Worm (Caenorhabditis elegans) whole organism, L1 larva: ENCODE results near the gene Y54E2A.4.

Experiments used
- alr-1 ChIP-seq: fragments of 200-800 bp; sonication (Bioruptor generic); optimal IDR thresholded peaks from 2 replicates; lab custom pipeline; 2018; ENCODE audit warnings: borderline replicate concordance, mild to moderate bottlenecking, missing genetic modification characterization, missing compliant biosample characterization
- aly-2 ChIP-seq: fragments of 150-350 bp; optimal IDR thresholded peaks from 2 replicates; lab custom pipeline; 2014; ENCODE audit warnings: missing biosample characterization, missing genetic modification characterization
- blmp-1 ChIP-seq: fragments of 150-350 bp; optimal IDR thresholded peaks from 2 replicates; lab custom pipeline; 2014; ENCODE audit warnings: missing biosample characterization, missing genetic modification characterization
- ceh-8 ChIP-seq: fragments of 200-800 bp; sonication (Bioruptor generic); optimal IDR thresholded peaks from 2 replicates; lab custom pipeline; 2018; ENCODE audit warnings: mild to moderate bottlenecking, missing genetic modification characterization, moderate library complexity, missing compliant biosample characterization
- ceh-90 ChIP-seq: sonication (generic microtip); optimal IDR thresholded peaks from 2 replicates; lab custom pipeline; 2016; ENCODE audit warnings: missing genetic modification characterization, missing compliant biosample characterization
- dpl-1 ChIP-seq, 3 experiments: fragments of 150-350 bp in 2 of 3; sonication (generic microtip) in 1 of 3; optimal IDR thresholded peaks; 2 replicates each; lab custom pipeline; 2014 to 2017; ENCODE audit warnings: missing biosample characterization in 3 of 3, missing genetic modification characterization in 3 of 3, missing genetic modification reagents in 3 of 3
- efl-1 ChIP-seq, 4 experiments: fragments of 150-350 bp; optimal IDR thresholded peaks in 3 of 4; peaks in 1 of 4; 1 replicate in 1 of 4; 2 replicates in 3 of 4; lab custom pipeline; 2014; ENCODE audit warnings: missing biosample characterization in 2 of 4, missing genetic modification characterization in 2 of 4, missing genetic modification reagents in 2 of 4
- egl-27 ChIP-seq, 2 experiments: fragments of 150-350 bp in 1 of 2; sonication (generic microtip); optimal IDR thresholded peaks; 3 replicates each; lab custom pipeline; 2017 to 2018; ENCODE audit warnings: missing biosample characterization in 2 of 2, missing genetic modification characterization in 2 of 2, missing genetic modification reagents in 2 of 2
- elt-3 ChIP-seq, 6 experiments: fragments of 150-350 bp in 1 of 6; sonication (generic microtip); optimal IDR thresholded peaks; 2 replicates each; lab custom pipeline; 2017 to 2018; ENCODE audit warnings: missing biosample characterization in 6 of 6, missing genetic modification characterization in 6 of 6, inconsistent platforms in 1 of 6
- fkh-8 ChIP-seq: sonication (generic microtip); optimal IDR thresholded peaks from 2 replicates; lab custom pipeline; 2016; ENCODE audit warnings: mild to moderate bottlenecking, missing genetic modification characterization, missing compliant biosample characterization
- hpl-2 ChIP-seq: fragments of 150-350 bp; optimal IDR thresholded peaks from 2 replicates; lab custom pipeline; 2014; ENCODE audit warnings: missing biosample characterization, missing genetic modification reagents, missing genetic modification characterization
- isw-1 ChIP-seq: fragments of 200-800 bp; sonication (Bioruptor generic); IDR thresholded peaks from 2 replicates; pipeline ENCODE4 v1.3.6; 2022; ENCODE audit warnings: missing genetic modification characterization, missing compliant biosample characterization
- lin-35 ChIP-seq, 2 experiments: fragments of 150-350 bp; optimal IDR thresholded peaks; 2 replicates each; lab custom pipeline; 2014; ENCODE audit warnings: missing biosample characterization in 2 of 2, missing genetic modification characterization in 2 of 2, missing genetic modification reagents in 2 of 2
- lsy-2 ChIP-seq, 2 experiments: fragments of 150-350 bp; optimal IDR thresholded peaks; 2 replicates each; lab custom pipeline; 2014; ENCODE audit warnings: missing biosample characterization in 2 of 2, missing genetic modification characterization in 2 of 2
- mdl-1 ChIP-seq, 2 experiments: fragments of 150-350 bp; optimal IDR thresholded peaks; 2 replicates each; lab custom pipeline; 2014 to 2017; ENCODE audit warnings: missing biosample characterization in 2 of 2, missing genetic modification characterization in 2 of 2, inconsistent platforms in 1 of 2
- nhr-11 ChIP-seq: fragments of 150-350 bp; optimal IDR thresholded peaks from 2 replicates; lab custom pipeline; 2014; ENCODE audit warnings: missing biosample characterization, missing genetic modification characterization
- nhr-12 ChIP-seq: sonication (generic microtip); optimal IDR thresholded peaks from 2 replicates; lab custom pipeline; 2017; ENCODE audit warnings: missing biosample characterization, missing genetic modification characterization
- nhr-19 ChIP-seq: fragments of 200-800 bp; sonication (Bioruptor generic); conservative IDR thresholded peaks from 2 replicates; pipeline ENCODE4 v1.3.6; 2022; ENCODE audit warnings: missing genetic modification characterization, missing compliant biosample characterization
- nhr-20 ChIP-seq: sonication (generic microtip); optimal IDR thresholded peaks from 2 replicates; lab custom pipeline; 2016; ENCODE audit warnings: mild to moderate bottlenecking, missing genetic modification characterization, missing compliant biosample characterization
- nhr-47 ChIP-seq: sonication (generic microtip); optimal IDR thresholded peaks from 2 replicates; lab custom pipeline; 2016; ENCODE audit warnings: mild to moderate bottlenecking, missing genetic modification characterization, moderate library complexity, missing compliant biosample characterization
- pag-3 ChIP-seq: sonication (generic microtip); optimal IDR thresholded peaks from 2 replicates; lab custom pipeline; 2017; ENCODE audit warnings: missing genetic modification characterization, mild to moderate bottlenecking, missing compliant biosample characterization, antibody characterized with exemption, borderline replicate concordance; ENCODE audit not compliant: insufficient read depth
- skn-1 ChIP-seq: fragments of 150-350 bp; optimal IDR thresholded peaks from 2 replicates; lab custom pipeline; 2014; ENCODE audit warnings: missing biosample characterization, missing genetic modification characterization
- snu-23 ChIP-seq: sonication (generic microtip); optimal IDR thresholded peaks from 2 replicates; lab custom pipeline; 2016; ENCODE audit warnings: missing genetic modification characterization, missing compliant biosample characterization
- swsn-7 ChIP-seq: sonication (generic microtip); optimal IDR thresholded peaks from 2 replicates; lab custom pipeline; 2016; ENCODE audit warnings: missing genetic modification characterization, missing compliant biosample characterization
- unc-130 ChIP-seq: fragments of 150-350 bp; optimal IDR thresholded peaks from 2 replicates; lab custom pipeline; 2017; ENCODE audit warnings: missing biosample characterization, missing genetic modification characterization, inconsistent platforms
- unc-86 ChIP-seq: sonication (generic microtip); optimal IDR thresholded peaks from 2 replicates; lab custom pipeline; 2016; ENCODE audit warnings: missing genetic modification characterization, missing compliant biosample characterization

Gene Y54E2A.4

DNA sequence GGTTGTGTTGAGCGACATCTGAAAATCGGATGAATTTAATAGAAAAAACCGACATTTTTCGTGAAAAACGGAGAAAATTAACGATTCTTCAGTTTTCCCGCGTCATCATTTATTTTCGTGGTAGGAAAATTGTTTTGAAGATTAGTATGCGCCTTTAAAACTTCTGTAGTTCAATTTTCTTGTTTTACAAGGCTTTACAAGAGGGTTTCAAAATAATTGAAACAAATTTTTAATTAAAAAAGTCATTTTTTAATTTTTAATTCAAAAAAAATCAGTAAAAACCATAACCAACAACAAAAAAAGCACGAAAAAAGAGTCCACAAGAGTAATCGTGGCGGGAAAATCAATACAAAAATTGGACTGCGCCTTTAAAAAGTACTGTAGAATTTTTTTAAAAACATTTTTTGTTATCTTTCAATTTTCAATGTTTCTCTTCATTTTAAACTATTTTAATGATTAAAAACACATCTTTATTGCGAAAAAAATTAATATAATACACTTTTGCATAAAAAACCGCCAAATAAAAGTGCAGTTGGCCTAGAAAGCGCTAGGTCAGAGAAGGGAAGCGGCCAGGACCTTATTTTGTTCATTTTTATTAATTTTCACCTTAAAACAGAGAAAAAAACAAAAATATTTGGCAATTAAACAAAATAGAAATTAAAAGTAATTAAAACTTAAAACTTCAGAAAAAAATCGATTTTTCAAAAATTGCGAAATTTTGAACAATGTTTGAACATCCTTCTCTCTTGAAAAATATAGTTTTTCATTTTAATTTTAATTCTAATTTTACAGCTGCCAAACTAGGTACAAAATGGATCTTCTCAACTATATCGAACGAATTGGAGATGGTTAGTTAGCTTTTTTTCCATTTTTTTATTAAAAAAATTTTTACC is at the start of gene Y54E2A.4, which contains the start of gene tac-1:
Gene Y54E2A.4 (plus strand): TSS at position 765 of the 893 bp plus-strand sequence.
Gene tac-1 (minus strand): TSS at position 20 of the 893 bp plus-strand sequence.
- TF ChIP-seq aly-2 (tag; lab: Kevin White, UChicago) (no peak), lsy-2 (tag; optimal IDR thresholded peaks at IDR 0.05; lab: Kevin White, UChicago) (peak in 1 of 2 experiments; percentile 38), lin-35 (GFP tag; optimal IDR thresholded peaks at IDR 0.05; lab: Kevin White, UChicago) (peak in 1 of 2 experiments; percentile 33), efl-1 (optimal IDR thresholded peaks at IDR 0.05; lab: Kevin White, UChicago) (peak in 1 of 2 experiments; percentile 24), efl-1 (GFP tag; optimal IDR thresholded peaks at IDR 0.05 in 1 of 2; lab: Kevin White, UChicago) (peak in 1 of 2 experiments; percentile 30), unc-130 (tag; lab: Kevin White, UChicago) (no peak), dpl-1 (GFP tag; optimal IDR thresholded peaks at IDR 0.05; lab: Kevin White, UChicago) (peak; percentile 6 to 56 (median 11)), skn-1 (tag; lab: Kevin White, UChicago) (peak; percentile 28)

DNA sequence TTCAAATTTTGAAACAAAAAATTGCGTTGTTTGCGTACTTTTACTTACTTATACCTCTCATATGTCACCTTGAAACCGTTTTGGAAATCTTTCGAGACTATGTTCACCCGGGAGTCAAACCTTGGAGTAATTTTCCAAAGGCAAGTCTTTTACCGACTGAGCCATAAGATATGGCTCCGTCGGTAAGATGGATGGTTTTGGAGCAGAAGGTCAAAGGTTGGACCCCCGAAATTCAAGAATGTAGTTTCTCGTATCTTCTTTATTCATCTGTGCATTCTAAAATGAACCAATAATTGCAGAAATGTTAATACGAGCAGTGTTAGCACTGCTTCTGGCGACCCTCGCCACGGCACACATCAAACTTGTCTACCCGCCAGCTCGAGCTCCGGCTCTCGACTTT is 49.2 kb upstream of the Y54E2A.4 start, which contains the start of gene C09F9.2:
Gene C09F9.2 (plus strand): TSS at position 301 of the 400 bp plus-strand sequence.
- TF ChIP-seq nhr-12 (tag; lab: Kevin White, UChicago) (no peak), hpl-2 (no peak), nhr-19 (GFP tag; lab: Robert Waterston, UW) (no peak)

DNA sequence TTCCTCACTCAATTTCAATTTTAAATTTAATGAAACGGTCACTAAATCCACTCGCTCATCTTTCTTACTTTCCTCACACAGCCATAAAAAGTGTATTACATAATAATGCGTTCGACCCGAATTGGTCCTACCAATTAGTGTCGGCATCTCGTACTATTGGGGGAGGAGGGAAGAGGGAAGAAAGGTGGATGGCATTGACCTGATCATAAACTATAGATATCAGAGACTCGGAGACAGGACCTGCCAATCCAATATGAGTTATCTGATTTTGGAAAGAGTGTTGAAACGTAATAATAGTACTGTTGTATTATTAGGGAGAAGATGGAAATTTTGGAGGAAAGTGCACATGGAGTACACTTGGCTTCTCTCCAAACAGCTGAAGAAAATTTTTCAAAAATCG is 48.5 kb upstream of the Y54E2A.4 start:
- TF ChIP-seq fkh-8 (tag; lab: Kevin White, UChicago) (no peak), pag-3 (no peak), blmp-1 (tag; lab: Kevin White, UChicago) (peak; percentile 6)

DNA sequence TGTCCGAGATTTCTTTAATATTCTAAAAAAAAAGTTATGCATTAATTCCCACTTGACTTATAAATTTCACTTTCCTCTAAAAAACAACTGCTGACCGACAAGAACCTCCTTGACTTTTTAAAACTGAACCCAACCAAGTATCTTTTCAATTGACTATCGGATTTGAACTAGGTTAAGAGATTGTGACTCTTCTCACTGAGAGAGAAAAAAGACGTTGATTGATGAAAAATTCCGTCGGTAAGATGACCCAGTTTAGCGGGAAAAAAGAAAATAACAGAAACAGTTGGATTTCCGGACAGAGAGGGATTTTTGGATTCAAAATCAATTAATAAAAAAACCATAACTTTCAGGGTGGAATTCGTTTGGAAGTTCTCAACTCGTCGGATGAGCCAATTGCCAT is 47.9 kb upstream of the Y54E2A.4 start:
- TF ChIP-seq snu-23 (GFP tag; lab: Kevin White, UChicago) (no peak), blmp-1 (tag; lab: Kevin White, UChicago) (peak; percentile 81)

DNA sequence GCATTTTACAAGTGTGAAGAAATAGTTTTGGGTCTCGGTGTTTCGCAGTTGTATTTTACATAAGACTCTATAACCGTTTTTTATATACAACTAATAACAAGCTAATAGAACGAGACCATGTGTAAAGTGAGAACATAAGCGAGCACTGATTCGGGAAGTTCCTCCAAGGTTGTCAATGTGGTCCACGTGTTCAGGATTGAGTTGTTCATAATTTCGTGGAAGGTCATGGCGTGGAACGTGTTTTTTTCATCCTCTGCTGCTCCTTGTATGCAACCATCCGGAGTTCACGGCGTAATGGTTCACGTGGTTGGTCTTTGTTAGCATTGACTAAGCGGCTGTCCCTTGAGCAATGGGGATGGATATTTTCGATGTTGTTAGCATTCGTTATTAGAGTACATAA is 26.3 kb upstream of the Y54E2A.4 start:
- TF ChIP-seq lsy-2 (tag; optimal IDR thresholded peaks at IDR 0.05; lab: Kevin White, UChicago) = no peak
- no peak for TF ChIP-seq unc-130 (tag; lab: Kevin White, UChicago)
- TF ChIP-seq ceh-8 (GFP tag; lab: Kevin White, UChicago) = no peak
- TF ChIP-seq mdl-1 (tag; optimal IDR thresholded peaks at IDR 0.05; lab: Kevin White, UChicago) = no peak

DNA sequence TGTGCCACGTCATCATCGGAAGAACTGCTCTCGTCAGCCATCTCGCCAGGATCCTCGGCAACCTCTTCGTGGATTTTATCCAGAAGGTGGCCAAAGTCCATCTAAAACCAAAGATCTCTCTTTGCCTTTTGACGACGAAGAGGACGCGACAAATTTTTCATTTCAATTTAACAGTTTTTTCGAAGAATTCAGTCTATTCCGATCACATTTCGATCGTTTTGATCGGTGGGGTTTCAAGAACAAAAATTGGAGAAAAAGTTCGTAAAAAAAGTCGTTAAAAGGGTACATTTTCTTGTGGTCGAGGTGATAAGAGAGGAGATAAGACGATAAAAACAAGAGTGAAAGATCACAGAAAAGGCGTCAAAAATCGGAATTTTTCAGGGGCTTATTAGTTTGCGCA is 21.0 kb upstream of the Y54E2A.4 start, which contains the start of gene glna-1:
Gene glna-1 (minus strand): TSS at position 101 of the 400 bp plus-strand sequence.
- no peak for TF ChIP-seq nhr-11 (tag; lab: Kevin White, UChicago)
- no peak for TF ChIP-seq mdl-1 (tag; optimal IDR thresholded peaks at IDR 0.05; lab: Kevin White, UChicago)
- TF ChIP-seq egl-27 (tag; optimal IDR thresholded peaks at IDR 0.05; lab: Kevin White, UChicago) = no peak
- no peak for TF ChIP-seq unc-86 (tag; lab: Kevin White, UChicago)
- TF ChIP-seq swsn-7 (tag; lab: Kevin White, UChicago) = no peak
- peak; percentile 2 for TF ChIP-seq nhr-47 (tag; lab: Kevin White, UChicago)
- TF ChIP-seq alr-1 (tag; lab: Kevin White, UChicago) = no peak
- peak in 1 of 6 experiments; percentile 30 for TF ChIP-seq elt-3 (tag; optimal IDR thresholded peaks at IDR 0.05; lab: Kevin White, UChicago)
- TF ChIP-seq isw-1 (GFP tag; lab: Robert Waterston, UW) = no peak
- TF ChIP-seq nhr-20 (tag; lab: Kevin White, UChicago) = no peak
- TF ChIP-seq dpl-1 (GFP tag; optimal IDR thresholded peaks at IDR 0.05; lab: Kevin White, UChicago) = no peak
- no peak for TF ChIP-seq ceh-90
- TF ChIP-seq blmp-1 (tag; lab: Kevin White, UChicago) = peak; percentile 41
